Worm (Caenorhabditis elegans) whole organism, young adult: ENCODE data around the gene T14B4.5.

Source experiments
- B0019.2 ChIP-seq: fragments of 200-800 bp; sonication (Bioruptor generic); conservative IDR thresholded peaks from 2 replicates; pipeline ENCODE4 v1.3.6; 2022; ENCODE audit warnings: missing genetic modification reagents, missing genetic modification characterization, missing compliant biosample characterization
- B0035.1 ChIP-seq: sonication (generic microtip); optimal IDR thresholded peaks from 2 replicates; lab custom pipeline; 2016; ENCODE audit warnings: missing genetic modification characterization, mild to moderate bottlenecking, missing compliant biosample characterization, missing genotype, missing genetic modification reagents
- C06A6.2 ChIP-seq: fragments of 200-800 bp; sonication (Bioruptor generic); conservative IDR thresholded peaks from 2 replicates; pipeline ENCODE4 v1.3.6; 2022; ENCODE audit warnings: missing genetic modification characterization, missing compliant biosample characterization
- F23B12.7 ChIP-seq: sonication (generic microtip); optimal IDR thresholded peaks from 2 replicates; lab custom pipeline; 2017; ENCODE audit warnings: missing genetic modification characterization, mild to moderate bottlenecking, missing compliant biosample characterization, antibody characterized with exemption, moderate library complexity; ENCODE audit not compliant: insufficient read depth
- F33H1.4 ChIP-seq: fragments of 200-800 bp; sonication (Bioruptor generic); IDR thresholded peaks from 2 replicates; pipeline ENCODE4 v1.3.6; 2022; ENCODE audit warnings: missing genetic modification reagents, missing genetic modification characterization, missing compliant biosample characterization
- F37B4.10 ChIP-seq: fragments of 200-800 bp; sonication (Bioruptor generic); IDR thresholded peaks from 2 replicates; pipeline ENCODE4 v1.3.6; 2022; ENCODE audit warnings: missing genetic modification characterization, missing compliant biosample characterization
- F39B2.1 ChIP-seq: fragments of 200-800 bp; sonication (Bioruptor generic); IDR thresholded peaks from 2 replicates; pipeline ENCODE4 v1.3.6; 2022; ENCODE audit warnings: missing genetic modification reagents, missing genetic modification characterization, missing compliant biosample characterization
- K12H6.12 ChIP-seq: fragments of 200-800 bp; sonication (Bioruptor generic); optimal IDR thresholded peaks from 2 replicates; lab custom pipeline; 2018; ENCODE audit warnings: mild to moderate bottlenecking, missing genetic modification characterization, missing compliant biosample characterization
- Y53F4B.3 ChIP-seq: fragments of 200-800 bp; sonication (Bioruptor generic); IDR thresholded peaks from 2 replicates; pipeline ENCODE4 v1.3.6; 2022; ENCODE audit warnings: missing genetic modification reagents, missing genetic modification characterization, missing compliant biosample characterization
- Y56A3A.18 ChIP-seq: fragments of 200-800 bp; sonication (Bioruptor generic); IDR thresholded peaks from 2 replicates; pipeline ENCODE4 v1.3.6; 2022; ENCODE audit warnings: missing genetic modification reagents, missing genetic modification characterization, missing compliant biosample characterization
- Y67H2A.10 ChIP-seq: fragments of 200-800 bp; sonication (Bioruptor generic); conservative IDR thresholded peaks from 2 replicates; pipeline ENCODE4 v1.3.6; 2022; ENCODE audit warnings: missing genetic modification reagents, missing genetic modification characterization, missing compliant biosample characterization
- ZK185.1 ChIP-seq: sonication (generic microtip); optimal IDR thresholded peaks from 2 replicates; lab custom pipeline; 2016; ENCODE audit warnings: mild to moderate bottlenecking, missing genetic modification characterization, missing compliant biosample characterization; ENCODE audit not compliant: poor library complexity, severe bottlenecking
- ama-1 ChIP-seq, 3 experiments: fragments of 150-350 bp in 1 of 3; sonication (generic microtip) in 2 of 3; optimal IDR thresholded peaks; 2 replicates each; lab custom pipeline; 2014 to 2018; ENCODE audit warnings: missing biosample characterization in 2 of 3, missing genetic modification characterization in 2 of 3, missing genetic modification reagents in 2 of 3
- aptf-2 ChIP-seq: fragments of 200-800 bp; sonication (Bioruptor generic); conservative IDR thresholded peaks from 2 replicates; pipeline ENCODE4 v1.3.6; 2022; ENCODE audit warnings: missing genetic modification reagents, missing genetic modification characterization, missing compliant biosample characterization
- athp-1 ChIP-seq: sonication (generic microtip); optimal IDR thresholded peaks from 2 replicates; lab custom pipeline; 2017; ENCODE audit warnings: mild to moderate bottlenecking, missing genetic modification characterization, missing compliant biosample characterization
- attf-3 ChIP-seq: fragments of 200-800 bp; sonication (Bioruptor generic); conservative IDR thresholded peaks from 2 replicates; pipeline ENCODE4 v1.3.6; 2022; ENCODE audit warnings: missing genetic modification reagents, missing genetic modification characterization, missing compliant biosample characterization
- attf-5 ChIP-seq: fragments of 200-800 bp; sonication (Bioruptor generic); optimal IDR thresholded peaks from 2 replicates; lab custom pipeline; 2018; ENCODE audit warnings: mild to moderate bottlenecking, missing genetic modification characterization, missing compliant biosample characterization
- bed-2 ChIP-seq: fragments of 200-800 bp; sonication (Bioruptor generic); IDR thresholded peaks from 2 replicates; pipeline ENCODE4 v1.3.6; 2022; ENCODE audit warnings: missing genetic modification reagents, missing genetic modification characterization, missing compliant biosample characterization
- cebp-1 ChIP-seq, 2 experiments: fragments of 200-800 bp in 1 of 2; sonication (Bioruptor generic) in 1 of 2; sonication (generic microtip) in 1 of 2; IDR thresholded peaks in 1 of 2; optimal IDR thresholded peaks in 1 of 2; 2 replicates each; pipeline versions ENCODE4 v1.3.6 to Lab custom; 2017 to 2022; ENCODE audit warnings: missing compliant biosample characterization in 2 of 2, missing genetic modification characterization in 2 of 2, mild to moderate bottlenecking in 1 of 2, missing genetic modification reagents in 1 of 2, moderate library complexity in 1 of 2
- ceh-100 ChIP-seq: fragments of 200-800 bp; sonication (Bioruptor generic); IDR thresholded peaks from 2 replicates; pipeline ENCODE4 v1.3.6; 2022; ENCODE audit warnings: missing genetic modification reagents, missing genetic modification characterization, missing compliant biosample characterization
- ceh-58 ChIP-seq: fragments of 200-800 bp; sonication (Bioruptor generic); IDR thresholded peaks from 2 replicates; pipeline ENCODE4 v1.3.6; 2022; ENCODE audit warnings: missing genetic modification characterization, missing compliant biosample characterization
- dox-1 ChIP-seq: fragments of 200-800 bp; sonication (Bioruptor generic); IDR thresholded peaks from 2 replicates; pipeline ENCODE4 v1.3.6; 2022; ENCODE audit warnings: missing genetic modification reagents, missing genetic modification characterization, missing compliant biosample characterization
- egl-18 ChIP-seq: fragments of 200-800 bp; sonication (Bioruptor generic); IDR thresholded peaks from 2 replicates; pipeline ENCODE4 v1.3.6; 2022; ENCODE audit warnings: missing genetic modification reagents, missing genetic modification characterization, missing compliant biosample characterization
- ekl-4 ChIP-seq: fragments of 200-800 bp; sonication (Bioruptor generic); IDR thresholded peaks from 2 replicates; pipeline ENCODE4 v1.3.6; 2022; ENCODE audit warnings: missing genetic modification reagents, missing genetic modification characterization, missing compliant biosample characterization
- him-1 ChIP-seq: sonication (generic microtip); optimal IDR thresholded peaks from 2 replicates; lab custom pipeline; 2016; ENCODE audit warnings: missing genotype, missing genetic modification reagents, missing genetic modification characterization, missing compliant biosample characterization
- hmg-1.2 ChIP-seq: fragments of 200-800 bp; sonication (Bioruptor generic); IDR thresholded peaks from 2 replicates; pipeline ENCODE4 v1.3.6; 2022; ENCODE audit warnings: missing genetic modification reagents, missing genetic modification characterization, missing compliant biosample characterization
- hmg-20 ChIP-seq: fragments of 200-800 bp; sonication (Bioruptor generic); IDR thresholded peaks from 2 replicates; pipeline ENCODE4 v1.3.6; 2022; ENCODE audit warnings: missing genetic modification reagents, missing genetic modification characterization, missing compliant biosample characterization
- hsf-1 ChIP-seq: fragments of 200-800 bp; sonication (Bioruptor generic); IDR thresholded peaks from 2 replicates; pipeline ENCODE4 v1.3.6; 2022; ENCODE audit warnings: missing genetic modification reagents, missing genetic modification characterization, missing compliant biosample characterization
- let-607 ChIP-seq, 2 experiments: fragments of 200-800 bp in 1 of 2; sonication (Bioruptor generic) in 1 of 2; sonication (generic microtip) in 1 of 2; optimal IDR thresholded peaks; 2 replicates each; lab custom pipeline; 2016 to 2018; ENCODE audit warnings: mild to moderate bottlenecking in 2 of 2, missing compliant biosample characterization in 2 of 2, missing genetic modification characterization in 2 of 2, moderate library complexity in 2 of 2, missing genotype in 1 of 2
- lin-54 ChIP-seq: fragments of 200-800 bp; sonication (Bioruptor generic); optimal IDR thresholded peaks from 2 replicates; lab custom pipeline; 2018; ENCODE audit warnings: mild to moderate bottlenecking, missing genetic modification characterization, missing compliant biosample characterization
- madf-10 ChIP-seq: sonication (generic microtip); optimal IDR thresholded peaks from 2 replicates; lab custom pipeline; 2016; ENCODE audit warnings: mild to moderate bottlenecking, missing genetic modification characterization, missing compliant biosample characterization
- madf-3 ChIP-seq: fragments of 200-800 bp; sonication (Bioruptor generic); IDR thresholded peaks from 2 replicates; pipeline ENCODE4 v1.3.6; 2022; ENCODE audit warnings: missing genetic modification reagents, missing genetic modification characterization, missing compliant biosample characterization
- madf-6 ChIP-seq: fragments of 200-800 bp; sonication (Bioruptor generic); IDR thresholded peaks from 2 replicates; pipeline ENCODE4 v1.3.6; 2022; ENCODE audit warnings: missing genetic modification reagents, missing genetic modification characterization, missing compliant biosample characterization
- mcd-1 ChIP-seq: fragments of 200-800 bp; sonication (Bioruptor generic); IDR thresholded peaks from 2 replicates; pipeline ENCODE4 v1.3.6; 2022; ENCODE audit warnings: missing genetic modification reagents, missing genetic modification characterization, missing compliant biosample characterization
- nfyb-1 ChIP-seq: fragments of 200-800 bp; sonication (Bioruptor generic); IDR thresholded peaks from 2 replicates; pipeline ENCODE4 v1.3.6; 2022; ENCODE audit warnings: missing genetic modification reagents, missing genetic modification characterization, missing compliant biosample characterization
- nhr-120 ChIP-seq: fragments of 200-800 bp; sonication (Bioruptor generic); IDR thresholded peaks from 2 replicates; pipeline ENCODE4 v1.3.6; 2022; ENCODE audit warnings: missing genetic modification characterization, missing compliant biosample characterization
- nhr-90 ChIP-seq: sonication (generic microtip); optimal IDR thresholded peaks from 2 replicates; lab custom pipeline; 2016; ENCODE audit warnings: missing genotype, mild to moderate bottlenecking, missing genetic modification characterization, missing compliant biosample characterization
- pbrm-1 ChIP-seq: fragments of 200-800 bp; sonication (Bioruptor generic); IDR thresholded peaks from 2 replicates; pipeline ENCODE4 v1.3.6; 2022; ENCODE audit warnings: missing genetic modification reagents, missing genetic modification characterization, missing compliant biosample characterization
- rcor-1 ChIP-seq: fragments of 200-800 bp; sonication (Bioruptor generic); IDR thresholded peaks from 2 replicates; pipeline ENCODE4 v1.3.6; 2022; ENCODE audit warnings: missing genetic modification reagents, missing genetic modification characterization, missing compliant biosample characterization
- repo-1 ChIP-seq: sonication (generic microtip); optimal IDR thresholded peaks from 2 replicates; lab custom pipeline; 2017; ENCODE audit warnings: mild to moderate bottlenecking, missing genetic modification characterization, missing compliant biosample characterization
- sdz-38 ChIP-seq: sonication (generic microtip); optimal IDR thresholded peaks from 2 replicates; lab custom pipeline; 2016; ENCODE audit warnings: missing genotype, missing genetic modification characterization, missing compliant biosample characterization
- snpc-3.4 ChIP-seq: sonication (generic microtip); optimal IDR thresholded peaks from 2 replicates; lab custom pipeline; 2017; ENCODE audit warnings: missing genetic modification characterization, mild to moderate bottlenecking, missing compliant biosample characterization, antibody characterized with exemption, moderate library complexity, missing genotype, missing genetic modification reagents
- snpc-4 ChIP-seq, 5 experiments: fragments of 150-350 bp in 1 of 5; sonication (generic microtip) in 4 of 5; optimal IDR thresholded peaks; 2 replicates each; lab custom pipeline; 2014 to 2018; ENCODE audit warnings: missing genetic modification characterization in 5 of 5, missing biosample characterization in 3 of 5, antibody characterized with exemption in 2 of 5, mild to moderate bottlenecking in 2 of 5, missing compliant biosample characterization in 2 of 5, missing genotype in 2 of 5, moderate library complexity in 2 of 5, missing genetic modification reagents in 1 of 5
- tbx-9 ChIP-seq: sonication (generic microtip); optimal IDR thresholded peaks from 2 replicates; lab custom pipeline; 2016; ENCODE audit warnings: borderline replicate concordance, missing genetic modification characterization, inconsistent platforms, missing compliant biosample characterization
- zfh-2 ChIP-seq: fragments of 200-800 bp; sonication (Bioruptor generic); conservative IDR thresholded peaks from 2 replicates; pipeline ENCODE4 v1.3.6; 2022; ENCODE audit warnings: missing genetic modification reagents, missing genetic modification characterization, missing compliant biosample characterization

Gene T14B4.5

ce11 chrII:6734674-6735073 is 18.0 kb downstream of the T14B4.5 start, which contains the start of gene T14B4.3 (continued):
- TF ChIP-seq ceh-100 (GFP tag; lab: Robert Waterston, UW), result peak; percentile 97
- TF ChIP-seq aptf-2 (GFP tag; lab: Robert Waterston, UW), result no peak
- peak; percentile 56; the same call in 1 of the 2 replicates for TF ChIP-seq attf-3
- TF ChIP-seq ZK185.1 (tag; lab: Kevin White, UChicago), result peak; percentile 24
- no peak for TF ChIP-seq pbrm-1 (GFP tag; lab: Robert Waterston, UW)
- no peak for TF ChIP-seq him-1
- TF ChIP-seq Y53F4B.3 (GFP tag; lab: Robert Waterston, UW), result no peak
- peak; percentile 64 for TF ChIP-seq hmg-1.2 (GFP tag; lab: Robert Waterston, UW)
- TF ChIP-seq C06A6.2 (GFP tag; lab: Robert Waterston, UW), result no peak
- peak; percentile 22 for TF ChIP-seq K12H6.12 (tag; lab: Kevin White, UChicago)
- TF ChIP-seq attf-5 (GFP tag; lab: Kevin White, UChicago), result peak; percentile 67
- TF ChIP-seq snpc-4 (GFP tag; optimal IDR thresholded peaks at IDR 0.05; lab: Kevin White, UChicago), result no peak
- TF ChIP-seq snpc-4 (tag; optimal IDR thresholded peaks at IDR 0.05; lab: Kevin White, UChicago), result peak in 1 of 4 experiments; percentile 20
- TF ChIP-seq nhr-120 (GFP tag; lab: Robert Waterston, UW), result no peak
- no peak for TF ChIP-seq Y67H2A.10
- peak; percentile 78 for TF ChIP-seq F23B12.7 (tag; lab: Kevin White, UChicago)
- no peak for TF ChIP-seq sdz-38 (tag; lab: Kevin White, UChicago)
- TF ChIP-seq ama-1 (optimal IDR thresholded peaks at IDR 0.05; lab: Kevin White, UChicago), result no peak
- TF ChIP-seq ama-1 (GFP tag; optimal IDR thresholded peaks at IDR 0.05; lab: Kevin White, UChicago), result no peak
- TF ChIP-seq mcd-1 (GFP tag; lab: Robert Waterston, UW), result peak; percentile 92
- TF ChIP-seq Y56A3A.18, result no peak
- peak; percentile 20 for TF ChIP-seq snpc-3.4 (tag; lab: Kevin White, UChicago)
- TF ChIP-seq egl-18 (GFP tag; lab: Robert Waterston, UW), result no peak
- peak; percentile 25; the same call in 1 of the 2 replicates for TF ChIP-seq F33H1.4 (GFP tag; lab: Robert Waterston, UW)
- TF ChIP-seq nfyb-1 (GFP tag; lab: Robert Waterston, UW), result no peak
- TF ChIP-seq lin-54 (GFP tag; lab: Kevin White, UChicago), result no peak
- no peak for TF ChIP-seq bed-2 (GFP tag; lab: Robert Waterston, UW)
- no peak for TF ChIP-seq B0019.2 (GFP tag; lab: Robert Waterston, UW)
- no peak for TF ChIP-seq F39B2.1
- TF ChIP-seq nhr-90, result no peak
- TF ChIP-seq let-607 (tag; optimal IDR thresholded peaks at IDR 0.05; lab: Kevin White, UChicago), result no peak
- TF ChIP-seq, all 124 proteins: peak for 18

ce11 chrII:6736066-6736465 is 19.4 kb downstream of the T14B4.5 start, which contains the start of gene mrps-18.C:
Gene mrps-18.C (plus strand): TSS chrII:6736203.
- TF ChIP-seq madf-3 (GFP tag; lab: Robert Waterston, UW) (0 out of 2 replicates have a peak, but pooled peaks have one; percentile 7), hmg-20 (0 out of 2 replicates have a peak, but pooled peaks have one; percentile 3), mcd-1 (GFP tag; lab: Robert Waterston, UW) (0 out of 2 replicates have a peak, but pooled peaks have one; percentile 30), cebp-1 (GFP tag; IDR thresholded peaks at IDR 0.05; lab: Robert Waterston, UW) (no peak), cebp-1 (tag; optimal IDR thresholded peaks at IDR 0.05; lab: Kevin White, UChicago) (no peak), hmg-1.2 (GFP tag; lab: Robert Waterston, UW) (0 out of 2 replicates have a peak, but pooled peaks have one; percentile 15), ekl-4 (peak; percentile 56), dox-1 (GFP tag; lab: Robert Waterston, UW) (no peak), hsf-1 (GFP tag; lab: Robert Waterston, UW) (0 out of 2 replicates have a peak, but pooled peaks have one; percentile 27), madf-6 (GFP tag; lab: Robert Waterston, UW) (peak; percentile 47), athp-1 (tag; lab: Kevin White, UChicago) (peak; percentile 22), zfh-2 (GFP tag; lab: Robert Waterston, UW) (no peak), B0035.1 (tag; lab: Kevin White, UChicago) (no peak), repo-1 (tag; lab: Kevin White, UChicago) (peak; percentile 36), madf-10 (tag; lab: Kevin White, UChicago) (no peak), F37B4.10 (no peak), ceh-58 (no peak), tbx-9 (no peak), rcor-1 (no peak), Y56A3A.18 (no peak)
- TF ChIP-seq, all 124 proteins: peak for 9
